Worm (Caenorhabditis elegans) whole organism, L1 larva: Measurements from ENCODE around the gene nfi-1.

Source experiments
- C04F5.9 ChIP-seq: sonication (generic microtip); optimal IDR thresholded peaks from 2 replicates; lab custom pipeline; 2016; ENCODE audit warnings: missing genetic modification characterization, missing compliant biosample characterization
- C16A3.4 ChIP-seq: fragments of 150-350 bp; optimal IDR thresholded peaks from 2 replicates; lab custom pipeline; 2014; ENCODE audit warnings: missing biosample characterization, missing genetic modification characterization
- C34B4.2 ChIP-seq: sonication (generic microtip); optimal IDR thresholded peaks from 2 replicates; lab custom pipeline; 2017; ENCODE audit warnings: mild to moderate bottlenecking, missing genetic modification characterization, missing compliant biosample characterization
- Y116A8C.19 ChIP-seq: sonication (generic microtip); optimal IDR thresholded peaks from 2 replicates; lab custom pipeline; 2016; ENCODE audit warnings: missing compliant biosample characterization, missing genetic modification characterization, borderline replicate concordance
- aha-1 ChIP-seq: fragments of 150-350 bp; optimal IDR thresholded peaks from 2 replicates; lab custom pipeline; 2014; ENCODE audit warnings: missing biosample characterization, missing genetic modification characterization
- alr-1 ChIP-seq: fragments of 200-800 bp; sonication (Bioruptor generic); optimal IDR thresholded peaks from 2 replicates; lab custom pipeline; 2018; ENCODE audit warnings: borderline replicate concordance, mild to moderate bottlenecking, missing genetic modification characterization, missing compliant biosample characterization
- blmp-1 ChIP-seq: fragments of 150-350 bp; optimal IDR thresholded peaks from 2 replicates; lab custom pipeline; 2014; ENCODE audit warnings: missing biosample characterization, missing genetic modification characterization
- ceh-8 ChIP-seq: fragments of 200-800 bp; sonication (Bioruptor generic); optimal IDR thresholded peaks from 2 replicates; lab custom pipeline; 2018; ENCODE audit warnings: mild to moderate bottlenecking, missing genetic modification characterization, moderate library complexity, missing compliant biosample characterization
- ceh-82 ChIP-seq, 3 experiments: fragments of 150-350 bp in 1 of 3; sonication (generic microtip) in 2 of 3; optimal IDR thresholded peaks; 2 replicates each; lab custom pipeline; 2014 to 2017; ENCODE audit warnings: missing biosample characterization in 3 of 3, missing genetic modification characterization in 3 of 3
- dpl-1 ChIP-seq, 3 experiments: fragments of 150-350 bp in 2 of 3; sonication (generic microtip) in 1 of 3; optimal IDR thresholded peaks; 2 replicates each; lab custom pipeline; 2014 to 2017; ENCODE audit warnings: missing biosample characterization in 3 of 3, missing genetic modification characterization in 3 of 3, missing genetic modification reagents in 3 of 3
- dsc-1 ChIP-seq: sonication (generic microtip); optimal IDR thresholded peaks from 2 replicates; lab custom pipeline; 2016; ENCODE audit warnings: mild to moderate bottlenecking, missing genetic modification characterization, missing compliant biosample characterization
- efl-1 ChIP-seq, 4 experiments: fragments of 150-350 bp; optimal IDR thresholded peaks in 3 of 4; peaks in 1 of 4; 1 replicate in 1 of 4; 2 replicates in 3 of 4; lab custom pipeline; 2014; ENCODE audit warnings: missing biosample characterization in 2 of 4, missing genetic modification characterization in 2 of 4, missing genetic modification reagents in 2 of 4
- egl-13 ChIP-seq: sonication (generic microtip); optimal IDR thresholded peaks from 2 replicates; lab custom pipeline; 2016; ENCODE audit warnings: missing genotype, missing genetic modification reagents, missing genetic modification characterization, missing compliant biosample characterization
- elt-2 ChIP-seq: sonication (generic microtip); optimal IDR thresholded peaks from 2 replicates; lab custom pipeline; 2016; ENCODE audit warnings: missing genetic modification characterization, mild to moderate bottlenecking, inconsistent platforms, missing compliant biosample characterization, missing genetic modification reagents
- elt-3 ChIP-seq, 6 experiments: fragments of 150-350 bp in 1 of 6; sonication (generic microtip); optimal IDR thresholded peaks; 2 replicates each; lab custom pipeline; 2017 to 2018; ENCODE audit warnings: missing biosample characterization in 6 of 6, missing genetic modification characterization in 6 of 6, inconsistent platforms in 1 of 6
- fkh-8 ChIP-seq: sonication (generic microtip); optimal IDR thresholded peaks from 2 replicates; lab custom pipeline; 2016; ENCODE audit warnings: mild to moderate bottlenecking, missing genetic modification characterization, missing compliant biosample characterization
- fos-1 ChIP-seq: fragments of 150-350 bp; optimal IDR thresholded peaks from 2 replicates; lab custom pipeline; 2014; ENCODE audit warnings: missing biosample characterization, missing genetic modification characterization
- hlh-17 ChIP-seq: fragments of 200-800 bp; sonication (Bioruptor generic); optimal IDR thresholded peaks from 2 replicates; lab custom pipeline; 2018; ENCODE audit warnings: missing genetic modification characterization, mild to moderate bottlenecking, missing compliant biosample characterization, moderate library complexity, borderline replicate concordance
- hlh-4 ChIP-seq: sonication (generic microtip); optimal IDR thresholded peaks from 2 replicates; lab custom pipeline; 2016; ENCODE audit warnings: mild to moderate bottlenecking, missing genetic modification characterization, missing compliant biosample characterization
- isw-1 ChIP-seq: fragments of 200-800 bp; sonication (Bioruptor generic); IDR thresholded peaks from 2 replicates; pipeline ENCODE4 v1.3.6; 2022; ENCODE audit warnings: missing genetic modification characterization, missing compliant biosample characterization
- jun-1 ChIP-seq: fragments of 150-350 bp; optimal IDR thresholded peaks from 2 replicates; lab custom pipeline; 2014; ENCODE audit warnings: missing biosample characterization, missing genetic modification reagents, missing genetic modification characterization
- lin-13 ChIP-seq: fragments of 150-350 bp; optimal IDR thresholded peaks from 2 replicates; lab custom pipeline; 2014; ENCODE audit warnings: missing biosample characterization, missing genetic modification reagents, missing genetic modification characterization
- lin-35 ChIP-seq, 2 experiments: fragments of 150-350 bp; optimal IDR thresholded peaks; 2 replicates each; lab custom pipeline; 2014; ENCODE audit warnings: missing biosample characterization in 2 of 2, missing genetic modification characterization in 2 of 2, missing genetic modification reagents in 2 of 2
- lin-39 ChIP-seq: fragments of 150-350 bp; optimal IDR thresholded peaks from 2 replicates; lab custom pipeline; 2014; ENCODE audit warnings: missing biosample characterization, missing genetic modification reagents, missing genetic modification characterization
- lsy-2 ChIP-seq, 2 experiments: fragments of 150-350 bp; optimal IDR thresholded peaks; 2 replicates each; lab custom pipeline; 2014; ENCODE audit warnings: missing biosample characterization in 2 of 2, missing genetic modification characterization in 2 of 2
- mab-9 ChIP-seq: fragments of 200-800 bp; sonication (Bioruptor generic); IDR thresholded peaks from 2 replicates; pipeline ENCODE4 v1.3.6; 2022; ENCODE audit warnings: missing genetic modification reagents, missing genetic modification characterization, missing compliant biosample characterization
- mdl-1 ChIP-seq, 2 experiments: fragments of 150-350 bp; optimal IDR thresholded peaks; 2 replicates each; lab custom pipeline; 2014 to 2017; ENCODE audit warnings: missing biosample characterization in 2 of 2, missing genetic modification characterization in 2 of 2, inconsistent platforms in 1 of 2
- mep-1 ChIP-seq: fragments of 150-350 bp; optimal IDR thresholded peaks from 2 replicates; lab custom pipeline; 2014; ENCODE audit warnings: missing biosample characterization, missing genetic modification characterization
- nhr-77 ChIP-seq: fragments of 150-350 bp; optimal IDR thresholded peaks from 2 replicates; lab custom pipeline; 2014; ENCODE audit warnings: missing biosample characterization, missing genetic modification characterization
- nhr-84 ChIP-seq: sonication (generic microtip); optimal IDR thresholded peaks from 2 replicates; lab custom pipeline; 2017; ENCODE audit warnings: missing biosample characterization, missing genetic modification characterization
- nhr-85 ChIP-seq: sonication (generic microtip); peaks from one replicate; lab custom pipeline; 2016; ENCODE audit warnings: missing genetic modification characterization, inconsistent platforms, missing compliant biosample characterization
- nhr-90 ChIP-seq: sonication (generic microtip); optimal IDR thresholded peaks from 2 replicates; lab custom pipeline; 2016; ENCODE audit warnings: mild to moderate bottlenecking, missing genetic modification characterization, missing compliant biosample characterization; ENCODE audit not compliant: poor library complexity
- pag-3 ChIP-seq: sonication (generic microtip); optimal IDR thresholded peaks from 2 replicates; lab custom pipeline; 2017; ENCODE audit warnings: missing genetic modification characterization, mild to moderate bottlenecking, missing compliant biosample characterization, antibody characterized with exemption, borderline replicate concordance; ENCODE audit not compliant: insufficient read depth
- pqm-1 ChIP-seq: sonication (generic microtip); optimal IDR thresholded peaks from 3 replicates; lab custom pipeline; 2017; ENCODE audit warnings: missing biosample characterization, missing genetic modification characterization
- rnt-1 ChIP-seq: sonication (generic microtip); optimal IDR thresholded peaks from 2 replicates; lab custom pipeline; 2016; ENCODE audit warnings: mild to moderate bottlenecking, missing genetic modification characterization, moderate library complexity, missing compliant biosample characterization
- skn-1 ChIP-seq: fragments of 150-350 bp; optimal IDR thresholded peaks from 2 replicates; lab custom pipeline; 2014; ENCODE audit warnings: missing biosample characterization, missing genetic modification characterization
- snu-23 ChIP-seq: sonication (generic microtip); optimal IDR thresholded peaks from 2 replicates; lab custom pipeline; 2016; ENCODE audit warnings: missing genetic modification characterization, missing compliant biosample characterization
- sox-4 ChIP-seq: sonication (generic microtip); optimal IDR thresholded peaks from 2 replicates; lab custom pipeline; 2016; ENCODE audit warnings: missing genetic modification characterization, missing compliant biosample characterization
- swsn-7 ChIP-seq: sonication (generic microtip); optimal IDR thresholded peaks from 2 replicates; lab custom pipeline; 2016; ENCODE audit warnings: missing genetic modification characterization, missing compliant biosample characterization
- tbx-2 ChIP-seq: sonication (generic microtip); optimal IDR thresholded peaks from 2 replicates; lab custom pipeline; 2016; ENCODE audit warnings: missing genetic modification characterization, missing compliant biosample characterization
- tlp-1 ChIP-seq: fragments of 150-350 bp; optimal IDR thresholded peaks from 2 replicates; lab custom pipeline; 2014; ENCODE audit warnings: missing biosample characterization, missing genetic modification characterization
- unc-62 ChIP-seq: fragments of 150-350 bp; optimal IDR thresholded peaks from 2 replicates; lab custom pipeline; 2014; ENCODE audit warnings: missing biosample characterization, missing genetic modification reagents, missing genetic modification characterization
- unc-98 ChIP-seq: fragments of 200-800 bp; sonication (Bioruptor generic); IDR thresholded peaks from 2 replicates; pipeline ENCODE4 v1.3.6; 2022; ENCODE audit warnings: missing genetic modification characterization, missing compliant biosample characterization
- xbp-1 ChIP-seq: sonication (generic microtip); optimal IDR thresholded peaks from 2 replicates; lab custom pipeline; 2016; ENCODE audit warnings: missing genetic modification characterization, missing compliant biosample characterization
- zag-1 ChIP-seq: fragments of 150-350 bp; optimal IDR thresholded peaks from 2 replicates; lab custom pipeline; 2014; ENCODE audit warnings: missing biosample characterization, missing genetic modification characterization
- zip-4 ChIP-seq: fragments of 200-800 bp; sonication (Bioruptor generic); optimal IDR thresholded peaks from 2 replicates; lab custom pipeline; 2018; ENCODE audit warnings: mild to moderate bottlenecking, missing genetic modification characterization, moderate library complexity, missing compliant biosample characterization
- ztf-11 ChIP-seq, 2 experiments: sonication (generic microtip); optimal IDR thresholded peaks; 2 replicates each; lab custom pipeline; 2016 to 2017; ENCODE audit warnings: missing genetic modification characterization in 2 of 2, missing biosample characterization in 1 of 2, missing compliant biosample characterization in 1 of 2
- ztf-4 ChIP-seq: fragments of 150-350 bp; optimal IDR thresholded peaks from 2 replicates; lab custom pipeline; 2014; ENCODE audit warnings: missing biosample characterization, missing genetic modification characterization

The nfi-1 gene

ce11 chrII:7528210-7528609, 9.8 kb upstream of the nfi-1 start (continued):
- TF ChIP-seq fos-1 (tag; lab: Kevin White, UChicago) (no peak), egl-13 (no peak), aha-1 (tag; lab: Kevin White, UChicago) (no peak), mep-1 (tag; lab: Kevin White, UChicago) (peak; percentile 23), Y116A8C.19 (tag; lab: Kevin White, UChicago) (no peak), lin-13 (GFP tag; lab: Kevin White, UChicago) (peak; percentile 3), blmp-1 (tag; lab: Kevin White, UChicago) (peak; percentile 98), elt-3 (tag; optimal IDR thresholded peaks at IDR 0.05; lab: Kevin White, UChicago) (peak in 2 of 6 experiments; percentile 92 to 95), ztf-11 (tag; optimal IDR thresholded peaks at IDR 0.05; lab: Kevin White, UChicago) (no peak)

ce11 chrII:7529078-7529683, 8.8 kb upstream of the nfi-1 start, which contains the start of gene ZK1290.5:
Gene ZK1290.5, plus strand, starts transcription at chrII:7529643.
- TF ChIP-seq blmp-1 (tag; lab: Kevin White, UChicago), result peak; percentile 84
- TF ChIP-seq lin-39 (tag; lab: Kevin White, UChicago), result peak; percentile 60
- no peak for TF ChIP-seq pqm-1 (tag; lab: Kevin White, UChicago)
- TF ChIP-seq ceh-8, result peak; percentile 7
- TF ChIP-seq dpl-1 (GFP tag; optimal IDR thresholded peaks at IDR 0.05; lab: Kevin White, UChicago), result peak; percentile 60 to 66 (median 62)
- no peak for TF ChIP-seq hlh-17 (GFP tag; lab: Kevin White, UChicago)
- peak; percentile 92 for TF ChIP-seq snu-23 (GFP tag; lab: Kevin White, UChicago)
- TF ChIP-seq sox-4 (tag; lab: Kevin White, UChicago), result no peak
- no peak for TF ChIP-seq egl-13
- no peak for TF ChIP-seq C04F5.9 (tag; lab: Kevin White, UChicago)
- no peak for TF ChIP-seq nhr-84
- TF ChIP-seq ztf-4 (tag; lab: Kevin White, UChicago), result peak; percentile 77
- no peak for TF ChIP-seq Y116A8C.19 (tag; lab: Kevin White, UChicago)
- no peak for TF ChIP-seq C34B4.2 (tag; lab: Kevin White, UChicago)
- TF ChIP-seq unc-62 (GFP tag; lab: Kevin White, UChicago), result no peak
- TF ChIP-seq pag-3, result no peak
- peak; percentile 91 for TF ChIP-seq nhr-77
- peak; percentile 47; the same call in 1 of the 2 replicates for TF ChIP-seq unc-98 (GFP tag; lab: Robert Waterston, UW)
- TF ChIP-seq ceh-82 (tag; optimal IDR thresholded peaks at IDR 0.05; lab: Kevin White, UChicago), result peak in 2 of 3 experiments; percentile 25 to 63
- peak; percentile 15; the same call in 1 of the 2 replicates for TF ChIP-seq mab-9 (GFP tag; lab: Robert Waterston, UW)
- TF ChIP-seq dsc-1 (tag; lab: Kevin White, UChicago), result peak; percentile 75
- TF ChIP-seq isw-1, result peak; percentile 20; the same call in 1 of the 2 replicates
- peak; percentile 87 for TF ChIP-seq fkh-8
- no peak for TF ChIP-seq hlh-4
- TF ChIP-seq lsy-2 (tag; optimal IDR thresholded peaks at IDR 0.05; lab: Kevin White, UChicago), result peak; percentile 80 to 83
- peak; percentile 85 for TF ChIP-seq swsn-7 (tag; lab: Kevin White, UChicago)
- TF ChIP-seq mdl-1 (tag; optimal IDR thresholded peaks at IDR 0.05; lab: Kevin White, UChicago), result peak in 1 of 2 experiments; percentile 95
- TF ChIP-seq nhr-85 (tag; lab: Kevin White, UChicago), result peak; percentile 98
- TF ChIP-seq jun-1 (tag; lab: Kevin White, UChicago), result peak; percentile 62
- no peak for TF ChIP-seq alr-1 (tag; lab: Kevin White, UChicago)
- TF ChIP-seq tlp-1, result no peak
- TF ChIP-seq zip-4 (GFP tag; lab: Kevin White, UChicago), result peak; percentile 16
- peak; percentile 89 for TF ChIP-seq elt-2 (tag; lab: Kevin White, UChicago)
- TF ChIP-seq skn-1, result peak; percentile 83
- peak; percentile 62 to 79 for TF ChIP-seq lin-35 (GFP tag; optimal IDR thresholded peaks at IDR 0.05; lab: Kevin White, UChicago)
- no peak for TF ChIP-seq zag-1 (tag; lab: Kevin White, UChicago)
- TF ChIP-seq tbx-2 (tag; lab: Kevin White, UChicago), result peak; percentile 92
- peak; percentile 71 to 76 for TF ChIP-seq efl-1 (optimal IDR thresholded peaks at IDR 0.05; lab: Kevin White, UChicago)
- TF ChIP-seq efl-1 (GFP tag; optimal IDR thresholded peaks at IDR 0.05 in 1 of 2; lab: Kevin White, UChicago), result peak; percentile 46 to 94
- TF ChIP-seq C16A3.4 (tag; lab: Kevin White, UChicago), result peak; percentile 61
- TF ChIP-seq rnt-1, result peak; percentile 75
- TF ChIP-seq nhr-90 (tag; lab: Kevin White, UChicago), result peak; percentile 89
- peak; percentile 76 for TF ChIP-seq xbp-1 (tag; lab: Kevin White, UChicago)
